Worm (Caenorhabditis elegans) whole organism, young adult: ENCODE measurements around the gene M60.4.

Experiments
- F52B5.7 ChIP-seq: sonication (generic microtip); optimal IDR thresholded peaks from 2 replicates; lab custom pipeline; 2016; ENCODE audit warnings: mild to moderate bottlenecking, missing genetic modification characterization, missing compliant biosample characterization
- attf-6 ChIP-seq: fragments of 200-800 bp; sonication (Bioruptor generic); IDR thresholded peaks from 2 replicates; pipeline ENCODE4 v1.3.6; 2022; ENCODE audit warnings: missing genetic modification reagents, missing genetic modification characterization, missing compliant biosample characterization
- ets-4 ChIP-seq: fragments of 200-800 bp; sonication (Bioruptor generic); optimal IDR thresholded peaks from 2 replicates; lab custom pipeline; 2018; ENCODE audit warnings: mild to moderate bottlenecking, missing genetic modification characterization, missing compliant biosample characterization
- mcd-1 ChIP-seq: fragments of 200-800 bp; sonication (Bioruptor generic); IDR thresholded peaks from 2 replicates; pipeline ENCODE4 v1.3.6; 2022; ENCODE audit warnings: missing genetic modification reagents, missing genetic modification characterization, missing compliant biosample characterization
- mel-28 ChIP-seq: sonication (generic microtip); optimal IDR thresholded peaks from 2 replicates; lab custom pipeline; 2016; ENCODE audit warnings: borderline replicate concordance, mild to moderate bottlenecking, missing genetic modification characterization, missing compliant biosample characterization
- nfyb-1 ChIP-seq: fragments of 200-800 bp; sonication (Bioruptor generic); IDR thresholded peaks from 2 replicates; pipeline ENCODE4 v1.3.6; 2022; ENCODE audit warnings: missing genetic modification reagents, missing genetic modification characterization, missing compliant biosample characterization
- nhr-179 ChIP-seq: sonication (generic microtip); optimal IDR thresholded peaks from 2 replicates; lab custom pipeline; 2016; ENCODE audit warnings: mild to moderate bottlenecking, missing genetic modification characterization, missing compliant biosample characterization
- rpc-1 ChIP-seq, 2 experiments: fragments of 150-350 bp in 1 of 2; sonication (generic microtip) in 1 of 2; optimal IDR thresholded peaks; 2 replicates each; lab custom pipeline; 2014 to 2018; ENCODE audit warnings: missing biosample characterization in 1 of 2, missing genetic modification characterization in 1 of 2, missing genetic modification reagents in 1 of 2, missing genotype in 1 of 2
- sea-2 ChIP-seq: fragments of 200-800 bp; sonication (Bioruptor generic); IDR thresholded peaks from 2 replicates; pipeline ENCODE4 v1.3.6; 2022; ENCODE audit warnings: missing genetic modification characterization, missing compliant biosample characterization
- snpc-4 ChIP-seq, 5 experiments: fragments of 150-350 bp in 1 of 5; sonication (generic microtip) in 4 of 5; optimal IDR thresholded peaks; 2 replicates each; lab custom pipeline; 2014 to 2018; ENCODE audit warnings: missing genetic modification characterization in 5 of 5, missing biosample characterization in 3 of 5, antibody characterized with exemption in 2 of 5, mild to moderate bottlenecking in 2 of 5, missing compliant biosample characterization in 2 of 5, missing genotype in 2 of 5, moderate library complexity in 2 of 5, missing genetic modification reagents in 1 of 5

ce11 chrX:8284003-8284402 is 47.9 kb upstream of the M60.4 start:
- TF ChIP-seq F52B5.7 (tag; lab: Kevin White, UChicago) (no peak), sea-2 (no peak), mcd-1 (no peak), mel-28 (no peak), nfyb-1 (GFP tag; lab: Robert Waterston, UW) (no peak), attf-6 (GFP tag; lab: Robert Waterston, UW) (no peak), nhr-179 (tag; lab: Kevin White, UChicago) (no peak), snpc-4 (GFP tag; optimal IDR thresholded peaks at IDR 0.05; lab: Kevin White, UChicago) (no peak), snpc-4 (tag; optimal IDR thresholded peaks at IDR 0.05; lab: Kevin White, UChicago) (no peak), ets-4 (no peak), rpc-1 (optimal IDR thresholded peaks at IDR 0.05; lab: Kevin White, UChicago) (no peak), rpc-1 (tag; optimal IDR thresholded peaks at IDR 0.05; lab: Kevin White, UChicago) (no peak)
